Fruit fly (Drosophila melanogaster) whole organism, embryonic: Measurements from ENCODE around the gene CG14273.
A peak's percentile ranks its signal among the peaks of the same experiment; 100 is the strongest.

Source experiments
- Aef1 ChIP-seq: fragments of 200-800 bp; sonication (Bioruptor generic); IDR thresholded peaks from 3 replicates; pipeline ENCODE4 v1.3.6; 2022; ENCODE audit warnings: missing biosample characterization, missing genetic modification characterization
- Awh ChIP-seq: fragments of 200-800 bp; sonication (Bioruptor generic); IDR thresholded peaks from 2 replicates; pipeline ENCODE4, ENCODE4 v1.3.6; 2022; ENCODE audit warnings: missing biosample characterization, missing genetic modification characterization
- CG10274 ChIP-seq: fragments of 200-800 bp; sonication (Bioruptor generic); optimal IDR thresholded peaks from 3 replicates; lab custom pipeline; 2017; ENCODE audit warnings: missing biosample characterization, mild to moderate bottlenecking, missing genetic modification characterization
- CG10321 ChIP-seq: fragments of 200-800 bp; sonication (Bioruptor generic); IDR thresholded peaks from 2 replicates; pipeline ENCODE4 v1.3.6; 2022; ENCODE audit warnings: missing biosample characterization, missing genetic modification characterization
- CG12299 ChIP-seq: fragments of 200-800 bp; sonication (Bioruptor generic); optimal IDR thresholded peaks from 2 replicates; lab custom pipeline; 2018; ENCODE audit warnings: missing biosample characterization, mild to moderate bottlenecking, missing genetic modification characterization
- CG13296 ChIP-seq: fragments of 200-800 bp; sonication (Bioruptor generic); optimal IDR thresholded peaks from 3 replicates; lab custom pipeline; 2018; ENCODE audit warnings: missing biosample characterization, mild to moderate bottlenecking, missing genetic modification characterization
- CG13424 ChIP-seq: fragments of 200-800 bp; sonication (Bioruptor generic); optimal IDR thresholded peaks from 2 replicates; lab custom pipeline; 2019; ENCODE audit warnings: missing biosample characterization, mild to moderate bottlenecking, missing genetic modification characterization, moderate library complexity
- CG13624 ChIP-seq: fragments of 200-800 bp; sonication (Bioruptor generic); optimal IDR thresholded peaks from 2 replicates; lab custom pipeline; 2016; ENCODE audit warnings: missing biosample characterization, missing genetic modification characterization
- CG13894 ChIP-seq: fragments of 200-800 bp; sonication (Bioruptor generic); optimal IDR thresholded peaks from 3 replicates; lab custom pipeline; 2018; ENCODE audit warnings: missing biosample characterization, mild to moderate bottlenecking, missing genetic modification characterization, moderate library complexity
- CG14050 ChIP-seq: fragments of 200-800 bp; sonication (Bioruptor generic); IDR thresholded peaks from 3 replicates; pipeline ENCODE4 v1.3.6; 2022; ENCODE audit warnings: missing biosample characterization, missing genetic modification characterization
- CG14441 ChIP-seq: fragments of 200-800 bp; sonication (Bioruptor generic); IDR thresholded peaks from 2 replicates; pipeline ENCODE4 v1.3.6; 2022; ENCODE audit warnings: missing biosample characterization, missing genetic modification characterization
- CG14860 ChIP-seq: fragments of 200-800 bp; sonication (Bioruptor generic); IDR thresholded peaks from 3 replicates; pipeline ENCODE4 v1.3.6; 2022; ENCODE audit warnings: missing biosample characterization, missing genetic modification characterization; ENCODE audit not compliant: partially characterized antibody
- CG1529 ChIP-seq: fragments of 200-800 bp; sonication (Bioruptor generic); optimal IDR thresholded peaks from 3 replicates; lab custom pipeline; 2018; ENCODE audit warnings: missing biosample characterization, missing genetic modification characterization
- CG18619 ChIP-seq: fragments of 200-800 bp; sonication (Bioruptor generic); optimal IDR thresholded peaks from 3 replicates; lab custom pipeline; 2017; ENCODE audit warnings: missing biosample characterization, mild to moderate bottlenecking, missing genetic modification characterization
- CG30020 ChIP-seq: fragments of 200-800 bp; optimal IDR thresholded peaks from 2 replicates; lab custom pipeline; 2019; ENCODE audit warnings: missing biosample characterization, mild to moderate bottlenecking, missing genetic modification characterization, moderate library complexity
- CG30431 ChIP-seq: fragments of 200-800 bp; sonication (Bioruptor generic); optimal IDR thresholded peaks from 2 replicates; lab custom pipeline; 2017; ENCODE audit warnings: missing biosample characterization, missing genetic modification characterization
- CG3065 ChIP-seq: fragments of 200-800 bp; sonication (Bioruptor generic); optimal IDR thresholded peaks from 2 replicates; lab custom pipeline; 2016; ENCODE audit warnings: missing biosample characterization, missing genetic modification characterization
- CG33213 ChIP-seq: fragments of 200-800 bp; sonication (Bioruptor generic); optimal IDR thresholded peaks from 3 replicates; lab custom pipeline; 2016; ENCODE audit warnings: missing biosample characterization, missing genetic modification characterization
- CG34224 ChIP-seq: fragments of 200-800 bp; sonication (Bioruptor generic); IDR thresholded peaks from 3 replicates; pipeline ENCODE4 v1.3.6; 2022; ENCODE audit warnings: missing biosample characterization, missing genetic modification characterization; ENCODE audit not compliant: partially characterized antibody
- CG34422 ChIP-seq: fragments of 200-800 bp; sonication (Bioruptor generic); IDR thresholded peaks from 3 replicates; pipeline ENCODE4 v1.3.6; 2022; ENCODE audit warnings: missing biosample characterization, missing genetic modification characterization
- CG3838 ChIP-seq: fragments of 200-800 bp; sonication (Bioruptor generic); optimal IDR thresholded peaks from 3 replicates; lab custom pipeline; 2016; ENCODE audit warnings: missing biosample characterization, missing genetic modification characterization
- CG6175 ChIP-seq: fragments of 200-800 bp; sonication (Bioruptor generic); IDR thresholded peaks from 3 replicates; pipeline ENCODE4 v1.3.6; 2022; ENCODE audit warnings: missing biosample characterization, missing genetic modification characterization
- HmgD ChIP-seq: fragments of 200-800 bp; sonication (Bioruptor generic); optimal IDR thresholded peaks from 3 replicates; lab custom pipeline; 2016; ENCODE audit warnings: missing biosample characterization, missing genetic modification characterization
- Hr39 ChIP-seq: fragments of >200 bp; optimal IDR thresholded peaks from 2 replicates; lab custom pipeline; 2017
- Hr78 ChIP-seq, 2 experiments: fragments of 200-800 bp in 1 of 2; fragments of >200 bp in 1 of 2; sonication (Bioruptor generic) in 1 of 2; optimal IDR thresholded peaks; 2 replicates each; lab custom pipeline; 2017 to 2019; ENCODE audit warnings: missing biosample characterization in 2 of 2, missing genetic modification characterization in 2 of 2, mild to moderate bottlenecking in 1 of 2, moderate library complexity in 1 of 2
- Lim3 ChIP-seq: fragments of 200-800 bp; sonication (Bioruptor generic); IDR thresholded peaks from 2 replicates; pipeline ENCODE4 v1.3.6; 2022; ENCODE audit warnings: missing biosample characterization, missing genetic modification characterization
- Max ChIP-seq: fragments of 200-800 bp; sonication (Bioruptor generic); optimal IDR thresholded peaks from 2 replicates; lab custom pipeline; 2016; ENCODE audit warnings: missing biosample characterization, mild to moderate bottlenecking, missing genetic modification characterization
- Mrtf ChIP-seq: fragments of 200-800 bp; sonication (Bioruptor generic); IDR thresholded peaks from 3 replicates; pipeline ENCODE4 v1.3.6; 2022; ENCODE audit warnings: missing biosample characterization, missing genetic modification characterization
- Oaz ChIP-seq: fragments of 200-800 bp; sonication (Bioruptor generic); IDR thresholded peaks from 2 replicates; pipeline ENCODE4 v1.3.6; 2022; ENCODE audit warnings: missing biosample characterization, missing genetic modification characterization
- Optix ChIP-seq: fragments of 200-800 bp; sonication (Bioruptor generic); IDR thresholded peaks from 3 replicates; pipeline ENCODE4 v1.3.6; 2022; ENCODE audit warnings: missing biosample characterization, missing genetic modification characterization
- Sox100B ChIP-seq: fragments of 200-800 bp; sonication (Bioruptor generic); optimal IDR thresholded peaks from 3 replicates; lab custom pipeline; 2018; ENCODE audit warnings: missing biosample characterization, mild to moderate bottlenecking, missing genetic modification characterization
- Sry-β ChIP-seq: fragments of 200-800 bp; sonication (Bioruptor generic); optimal IDR thresholded peaks from 2 replicates; lab custom pipeline; 2018; ENCODE audit warnings: missing biosample characterization, mild to moderate bottlenecking, missing genetic modification characterization, moderate library complexity
- ac ChIP-seq: fragments of 200-800 bp; sonication (Bioruptor generic); optimal IDR thresholded peaks from 3 replicates; lab custom pipeline; 2017; ENCODE audit warnings: missing biosample characterization, mild to moderate bottlenecking, missing genetic modification characterization
- az2 ChIP-seq: fragments of 200-800 bp; sonication (Bioruptor generic); optimal IDR thresholded peaks from 3 replicates; lab custom pipeline; 2016; ENCODE audit warnings: missing biosample characterization, missing genetic modification characterization
- bbx ChIP-seq: fragments of 200-800 bp; sonication (Bioruptor generic); IDR thresholded peaks from 2 replicates; pipeline ENCODE4 v1.3.6; 2022; ENCODE audit warnings: missing biosample characterization, missing genetic modification characterization; ENCODE audit not compliant: partially characterized antibody
- bigmax ChIP-seq: fragments of 200-800 bp; sonication (Bioruptor generic); optimal IDR thresholded peaks from 2 replicates; lab custom pipeline; 2018; ENCODE audit warnings: missing biosample characterization, mild to moderate bottlenecking, missing genetic modification characterization
- dati ChIP-seq: fragments of 200-800 bp; sonication (Bioruptor generic); IDR thresholded peaks from 2 replicates; pipeline ENCODE4 v1.3.6; 2022; ENCODE audit warnings: missing biosample characterization, missing genetic modification characterization
- dm ChIP-seq: fragments of 200-800 bp; sonication (Bioruptor generic); optimal IDR thresholded peaks from 3 replicates; lab custom pipeline; 2016; ENCODE audit warnings: missing biosample characterization, missing genetic modification characterization
- dpn ChIP-seq, 2 experiments: fragments of 200-800 bp; sonication (Bioruptor generic); optimal IDR thresholded peaks; 3 replicates each; lab custom pipeline; 2016; ENCODE audit warnings: missing biosample characterization in 2 of 2, missing genetic modification characterization in 2 of 2
- dysf ChIP-seq: fragments of 200-800 bp; sonication (Bioruptor generic); IDR thresholded peaks from 3 replicates; pipeline ENCODE4 v1.3.6; 2022; ENCODE audit warnings: missing biosample characterization, missing genetic modification characterization
- eyg ChIP-seq: fragments of 200-800 bp; sonication (Bioruptor generic); optimal IDR thresholded peaks from 3 replicates; lab custom pipeline; 2016; ENCODE audit warnings: missing biosample characterization, missing genetic modification characterization
- ind ChIP-seq: fragments of 200-800 bp; sonication (Bioruptor generic); optimal IDR thresholded peaks from 3 replicates; lab custom pipeline; 2016; ENCODE audit warnings: missing biosample characterization, missing genetic modification characterization
- mld ChIP-seq: fragments of 200-800 bp; sonication (Bioruptor generic); IDR thresholded peaks from 3 replicates; pipeline ENCODE4 v1.3.6; 2022; ENCODE audit warnings: missing biosample characterization, missing genetic modification characterization; ENCODE audit not compliant: partially characterized antibody
- peb ChIP-seq: fragments of 200-800 bp; sonication (Bioruptor generic); IDR thresholded peaks from 2 replicates; pipeline ENCODE4 v1.3.6; 2022; ENCODE audit warnings: missing biosample characterization, missing genetic modification characterization
- sisA ChIP-seq: fragments of 200-800 bp; sonication (Bioruptor generic); IDR thresholded peaks from 2 replicates; pipeline ENCODE4 v1.3.6; 2022; ENCODE audit warnings: missing biosample characterization, missing genetic modification characterization
- slou ChIP-seq: fragments of 200-800 bp; sonication (Bioruptor generic); optimal IDR thresholded peaks from 3 replicates; lab custom pipeline; 2016; ENCODE audit warnings: missing biosample characterization, missing genetic modification characterization
- sob ChIP-seq: fragments of 200-800 bp; sonication (Bioruptor generic); IDR thresholded peaks from 2 replicates; pipeline ENCODE4 v1.3.6; 2022; ENCODE audit warnings: missing biosample characterization, missing genetic modification characterization
- stc ChIP-seq: fragments of 200-800 bp; sonication (Bioruptor generic); IDR thresholded peaks from 2 replicates; pipeline ENCODE4 v1.3.6; 2022; ENCODE audit warnings: missing biosample characterization, missing genetic modification characterization
- stwl ChIP-seq: fragments of 200-800 bp; sonication (Bioruptor generic); optimal IDR thresholded peaks from 3 replicates; lab custom pipeline; 2018; ENCODE audit warnings: missing biosample characterization, mild to moderate bottlenecking, missing genetic modification characterization, moderate library complexity
- sug ChIP-seq: fragments of 200-800 bp; optimal IDR thresholded peaks from 2 replicates; lab custom pipeline; 2019; ENCODE audit warnings: missing biosample characterization, mild to moderate bottlenecking, missing genetic modification characterization, moderate library complexity
- tx ChIP-seq: fragments of 200-800 bp; sonication (Bioruptor generic); optimal IDR thresholded peaks from 2 replicates; lab custom pipeline; 2016; ENCODE audit warnings: missing biosample characterization, missing genetic modification characterization
- unpg ChIP-seq: fragments of 200-800 bp; sonication (Bioruptor generic); optimal IDR thresholded peaks from 3 replicates; lab custom pipeline; 2018; ENCODE audit warnings: missing biosample characterization, mild to moderate bottlenecking, missing genetic modification characterization, moderate library complexity
- vfl ChIP-seq: fragments of 200-800 bp; sonication (Bioruptor generic); optimal IDR thresholded peaks from 2 replicates; lab custom pipeline; 2016; ENCODE audit warnings: missing biosample characterization, missing genetic modification characterization

CG14273 gene

dm6 chr2L:8305409-8305808 is 37.1 kb upstream of the CG14273 start, which contains the start of gene CG7840 (continued):
- peak; percentile 78 for TF ChIP-seq mld (GFP tag; lab: Robert Waterston, UW)
- no peak for TF ChIP-seq Optix
- TF ChIP-seq Sry-β (GFP tag; lab: Kevin White, UChicago), result no peak
- TF ChIP-seq CG13624 (GFP tag; lab: Kevin White, UChicago), result no peak
- TF ChIP-seq dpn (GFP tag; optimal IDR thresholded peaks at IDR 0.05; lab: Kevin White, UChicago), result no peak
- no peak for TF ChIP-seq Mrtf (GFP tag; lab: Robert Waterston, UW)
- TF ChIP-seq CG18619 (GFP tag; lab: Kevin White, UChicago), result no peak
- no peak for TF ChIP-seq unpg
- TF ChIP-seq bigmax (GFP tag; lab: Kevin White, UChicago), result no peak
- TF ChIP-seq Max (GFP tag; lab: Kevin White, UChicago), result no peak
- TF ChIP-seq dati (GFP tag; lab: Robert Waterston, UW), result no peak
- no peak for TF ChIP-seq HmgD (GFP tag; lab: Kevin White, UChicago)
- TF ChIP-seq CG33213, result no peak
- TF ChIP-seq stwl (tag; lab: Kevin White, UChicago), result peak; percentile 14
- no peak for TF ChIP-seq Aef1 (GFP tag; lab: Robert Waterston, UW)
- TF ChIP-seq CG34224, result peak; percentile 91
- TF ChIP-seq CG14860, result peak; percentile 82
- no peak for TF ChIP-seq CG13424 (tag; lab: Kevin White, UChicago)
- TF ChIP-seq sug, result no peak
- no peak for TF ChIP-seq Hr39 (lab: Kevin White, UChicago)
- no peak for TF ChIP-seq dysf
- TF ChIP-seq stc, result no peak
- no peak for TF ChIP-seq sisA (GFP tag; lab: Robert Waterston, UW)
- TF ChIP-seq CG30020 (tag; lab: Kevin White, UChicago), result no peak
- no peak for TF ChIP-seq sob (GFP tag; lab: Robert Waterston, UW)
- TF ChIP-seq CG10321 (GFP tag; lab: Robert Waterston, UW), result no peak
- TF ChIP-seq CG13894 (tag; lab: Kevin White, UChicago), result no peak
- TF ChIP-seq CG13296, result no peak
- TF ChIP-seq CG14441 (GFP tag; lab: Robert Waterston, UW), result no peak
- TF ChIP-seq tx (GFP tag; lab: Kevin White, UChicago), result no peak
- no peak for TF ChIP-seq slou (GFP tag; lab: Kevin White, UChicago)
- no peak for TF ChIP-seq CG10274
- no peak for TF ChIP-seq CG34422 (GFP tag; lab: Robert Waterston, UW)
- TF ChIP-seq CG6175 (GFP tag; lab: Robert Waterston, UW), result no peak
- TF ChIP-seq vfl (GFP tag; lab: Kevin White, UChicago), result no peak
- no peak for TF ChIP-seq CG12299 (tag; lab: Kevin White, UChicago)
- TF ChIP-seq az2 (GFP tag; lab: Kevin White, UChicago), result no peak
- no peak for TF ChIP-seq Hr78 (GFP tag; optimal IDR thresholded peaks at IDR 0.05; lab: Kevin White, UChicago)
- TF ChIP-seq eyg, result no peak
- no peak for TF ChIP-seq CG30431 (GFP tag; lab: Kevin White, UChicago)
- no peak for TF ChIP-seq CG3065
- TF ChIP-seq ind, result no peak
- TF ChIP-seq Lim3 (GFP tag; lab: Robert Waterston, UW), result no peak
- TF ChIP-seq Awh (GFP tag; lab: Robert Waterston, UW), result no peak
- no peak for TF ChIP-seq CG3838 (GFP tag; lab: Kevin White, UChicago)
- no peak for TF ChIP-seq CG1529 (GFP tag; lab: Kevin White, UChicago)
- TF ChIP-seq ac (GFP tag; lab: Kevin White, UChicago), result no peak
- TF ChIP-seq peb (GFP tag; lab: Robert Waterston, UW), result no peak
- no peak for TF ChIP-seq dm
- TF ChIP-seq bbx (GFP tag; lab: Robert Waterston, UW), result peak; percentile 91
- TF ChIP-seq Oaz (GFP tag; lab: Robert Waterston, UW), result no peak
- TF ChIP-seq CG14050, result no peak
- TF ChIP-seq Sox100B (GFP tag; lab: Kevin White, UChicago), result no peak
